Fruit fly (Drosophila melanogaster): Measurements from ENCODE around the gene CG14454.

CG14454 gene

dm6 chr3L:22729466-22729865 lies 37.1 kb upstream of the CG14454 start, which contains the start of gene CG32454:
Gene CG32454 (plus strand): TSS chr3L:22729766.
- no peak for TF ChIP-seq dac (GFP tag; optimal IDR thresholded peaks at IDR 0.05)
- TF ChIP-seq pdm3 (GFP tag; optimal IDR thresholded peaks at IDR 0.05), result no peak
- TF ChIP-seq cyc (GFP tag; optimal IDR thresholded peaks at IDR 0.05), result no peak
- TF ChIP-seq Sox102F (GFP tag; optimal IDR thresholded peaks at IDR 0.05), result no peak
- no peak for TF ChIP-seq Gug (GFP tag; IDR thresholded peaks at IDR 0.05)
- no peak for TF ChIP-seq eg (GFP tag; IDR thresholded peaks at IDR 0.05)
- no peak for TF ChIP-seq Hr39 (GFP tag; optimal IDR thresholded peaks at IDR 0.05)
- TF ChIP-seq CG16779 (tag; optimal IDR thresholded peaks at IDR 0.05), result no peak
- TF ChIP-seq CG11902 (GFP tag; optimal IDR thresholded peaks at IDR 0.05), result no peak
- TF ChIP-seq CG34406 (GFP tag; optimal IDR thresholded peaks at IDR 0.05), result no peak
- TF ChIP-seq lz (GFP tag; optimal IDR thresholded peaks at IDR 0.05), result no peak

dm6 chr3L:22727739-22728335 lies 35.5 kb upstream of the CG14454 start, which contains the start of the genes CG14450 and CG11367:
Gene CG14450 (minus strand): TSS chr3L:22727789.
Gene CG11367 (plus strand): TSS chr3L:22728111.
- TF ChIP-seq CG15336 (GFP tag; IDR thresholded peaks at IDR 0.05) (peak; percentile 33; the same call in 1 of the 2 replicates), esn (GFP tag; optimal IDR thresholded peaks at IDR 0.05) (peak; percentile 16), dsx (GFP tag; optimal IDR thresholded peaks at IDR 0.05; ENCODE audit: poor library complexity, severe bottlenecking) (peak; percentile 50), Hr4 (GFP tag; optimal IDR thresholded peaks at IDR 0.05) (no peak), CG6808 (GFP tag; optimal IDR thresholded peaks at IDR 0.05) (peak; percentile 40), Blimp-1 (GFP tag; optimal IDR thresholded peaks at IDR 0.05) (peak; percentile 92), CG6854 (GFP tag; optimal IDR thresholded peaks at IDR 0.05) (peak; percentile 53), Eip78C (GFP tag) (peak; percentile 83), vri (GFP tag; optimal IDR thresholded peaks at IDR 0.05) (no peak), net (GFP tag; optimal IDR thresholded peaks at IDR 0.05) (peak; percentile 33), Lpt (GFP tag; optimal IDR thresholded peaks at IDR 0.05) (no peak), CG10669 (GFP tag; optimal IDR thresholded peaks at IDR 0.05) (no peak), fkh (GFP tag; optimal IDR thresholded peaks at IDR 0.05) (peak; percentile 40), CG6163 (GFP tag; IDR thresholded peaks at IDR 0.05) (peak; percentile 52; the same call in 1 of the 3 replicates), achi (GFP tag; optimal IDR thresholded peaks at IDR 0.05) (peak; percentile 35), eg (GFP tag; IDR thresholded peaks at IDR 0.05) (0 out of 3 replicates have a peak, but pooled peaks have one; percentile 17), Eip93F (GFP tag; optimal IDR thresholded peaks at IDR 0.05) (peak; percentile 41)

DNA sequence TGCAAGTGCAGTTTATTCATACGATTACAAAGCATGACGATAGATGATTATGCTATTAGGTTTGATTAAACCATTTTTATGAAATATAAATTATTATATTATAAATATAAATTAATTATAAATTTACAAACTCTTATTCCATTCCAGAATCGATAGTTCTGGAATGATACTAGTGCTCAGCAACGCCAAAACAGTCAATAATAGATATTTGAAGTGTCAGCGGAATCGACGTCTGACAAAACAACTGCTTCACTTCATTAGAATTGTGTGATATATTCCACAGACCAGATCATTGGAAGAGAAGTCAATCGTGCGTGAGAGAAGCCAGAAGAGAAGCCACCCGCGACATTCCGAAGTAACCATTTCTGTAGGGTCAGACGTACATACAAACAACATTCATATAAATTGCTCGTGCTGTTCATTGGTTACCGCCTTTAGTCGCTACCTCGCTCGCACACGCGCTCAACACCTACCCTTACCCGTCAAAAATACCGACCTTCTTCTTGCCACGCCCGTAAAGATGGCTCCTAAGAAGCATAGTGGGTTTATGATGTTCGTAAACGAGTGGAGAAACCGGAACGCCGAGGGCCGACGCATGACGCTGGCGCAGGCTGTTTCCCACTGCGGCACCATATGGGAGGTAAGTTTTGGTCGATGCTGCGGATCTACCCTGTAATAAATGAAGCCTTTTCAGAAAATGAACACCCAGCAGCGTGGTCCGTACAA lies 31.9 kb upstream of the CG14454 start:
- TF ChIP-seq Eip78C (GFP tag) (peak; percentile 42), Ets96B (tag; optimal IDR thresholded peaks at IDR 0.05) (no peak), CG1621 (tag; optimal IDR thresholded peaks at IDR 0.05) (peak; percentile 21), Sox14 (GFP tag; optimal IDR thresholded peaks at IDR 0.05) (no peak), CG31627 (GFP tag; optimal IDR thresholded peaks at IDR 0.05) (no peak)

DNA sequence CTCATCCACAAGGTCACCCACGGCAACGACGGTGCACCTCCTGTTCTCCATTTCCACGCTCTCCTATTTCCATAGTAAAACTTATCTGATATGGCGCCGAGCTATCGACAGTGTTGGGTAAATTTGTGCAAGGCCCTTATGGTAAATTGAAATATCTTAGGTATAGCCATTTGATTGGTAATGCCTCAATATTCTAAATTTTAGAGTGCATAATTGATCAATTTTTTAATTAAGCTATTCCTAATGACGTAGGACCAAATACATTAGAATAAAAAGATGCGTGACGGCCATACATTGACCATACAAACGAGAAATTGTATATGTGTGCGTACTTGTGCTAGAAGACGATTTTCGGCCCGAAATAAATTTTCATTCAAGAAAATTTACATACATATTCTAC lies 29.7 kb upstream of the CG14454 start, which contains the start of gene CG14451:
Gene CG14451, minus strand, starts transcription at position 101 of the 400 bp plus-strand sequence.
- TF ChIP-seq CG6163 (GFP tag; IDR thresholded peaks at IDR 0.05) (no peak), Eip75B (GFP tag; optimal IDR thresholded peaks at IDR 0.05) (no peak), CG16779 (tag; optimal IDR thresholded peaks at IDR 0.05) (no peak), vri (GFP tag; optimal IDR thresholded peaks at IDR 0.05) (no peak), Hr39 (GFP tag; optimal IDR thresholded peaks at IDR 0.05) (no peak), OdsH (GFP tag; optimal IDR thresholded peaks at IDR 0.05) (no peak), Lpt (GFP tag; optimal IDR thresholded peaks at IDR 0.05) (no peak), CG31627 (GFP tag; optimal IDR thresholded peaks at IDR 0.05) (no peak), spab (GFP tag; optimal IDR thresholded peaks at IDR 0.05) (no peak), Sox14 (GFP tag; optimal IDR thresholded peaks at IDR 0.05) (no peak), CG6276 (GFP tag; optimal IDR thresholded peaks at IDR 0.05) (no peak), dsx (GFP tag; optimal IDR thresholded peaks at IDR 0.05; ENCODE audit: poor library complexity, severe bottlenecking) (no peak), ss (GFP tag; optimal IDR thresholded peaks at IDR 0.05) (no peak), svp (GFP tag) (no peak)

Data from whole organism, prepupa.